Fruit fly (Drosophila melanogaster) whole organism, embryonic: ENCODE measurements around the gene Cpr78Cb.

ENCODE experiments used
- CG2116 ChIP-seq: fragments of 200-800 bp; sonication (Bioruptor generic); optimal IDR thresholded peaks from 3 replicates; lab custom pipeline; 2018; ENCODE audit warnings: missing biosample characterization, mild to moderate bottlenecking, missing genetic modification characterization
- HLHmδ ChIP-seq: fragments of 200-800 bp; sonication (Bioruptor generic); optimal IDR thresholded peaks from 2 replicates; lab custom pipeline; 2018; ENCODE audit warnings: missing biosample characterization, mild to moderate bottlenecking, missing genetic modification characterization, moderate library complexity
- Spps ChIP-seq: fragments of 200-800 bp; sonication (Bioruptor generic); optimal IDR thresholded peaks from 2 replicates; lab custom pipeline; 2018; ENCODE audit warnings: missing biosample characterization, mild to moderate bottlenecking, missing genetic modification characterization
- Trl ChIP-seq, 3 experiments: fragments of >200 bp in 2 of 3; fragments of 200-800 bp in 1 of 3; sonication (Bioruptor generic) in 1 of 3; optimal IDR thresholded peaks; 2 replicates in 1 of 3; 3 replicates in 2 of 3; lab custom pipeline; 2016 to 2017; ENCODE audit warnings: missing biosample characterization in 1 of 3, missing genetic modification characterization in 1 of 3
- croc ChIP-seq: fragments of 200-800 bp; sonication (Bioruptor generic); conservative IDR thresholded peaks from 3 replicates; pipeline ENCODE4 v1.3.6; 2022; ENCODE audit warnings: missing biosample characterization, missing genetic modification characterization

DNA sequence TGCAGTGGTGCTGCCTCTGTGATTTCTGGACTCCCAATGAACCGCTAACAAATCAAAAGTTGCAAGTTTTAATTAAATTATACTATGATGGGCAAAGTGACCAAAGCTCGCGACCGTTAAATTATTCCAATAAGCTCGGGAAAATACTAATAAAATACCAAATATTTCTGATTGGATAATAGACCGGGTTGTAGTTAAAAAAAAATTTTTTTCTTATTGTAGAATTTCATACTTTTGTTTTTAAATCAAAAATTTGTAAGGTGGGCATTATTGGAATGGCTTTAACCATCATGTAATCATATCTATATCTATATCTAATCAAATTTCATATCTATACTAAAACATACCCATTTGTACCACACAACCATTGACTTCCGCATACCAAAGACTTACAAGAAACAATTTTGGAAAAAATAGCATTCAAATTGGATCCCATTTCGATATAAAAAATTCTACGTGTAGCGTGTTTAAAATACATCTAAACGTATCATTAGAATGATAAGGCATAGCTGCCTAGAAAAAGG is 26.4 kb upstream of the Cpr78Cb start, which contains the start of gene CG9391:
- TF ChIP-seq CG2116 (GFP tag; lab: Kevin White, UChicago) (no peak), HLHmδ (GFP tag; lab: Kevin White, UChicago) (no peak), croc (no peak), Trl (optimal IDR thresholded peaks at IDR 0.05; lab: Kevin White, UChicago) (no peak), Trl (GFP tag; optimal IDR thresholded peaks at IDR 0.05; lab: Kevin White, UChicago) (no peak), Spps (tag; lab: Kevin White, UChicago) (no peak)
